Fruit fly (Drosophila melanogaster) whole organism, larva: ENCODE measurements around the gene JMJD5.

Experiments
- noc ChIP-seq: fragments of 200-800 bp; sonication (Bioruptor generic); optimal IDR thresholded peaks from 3 replicates; lab custom pipeline; 2019; ENCODE audit warnings: missing biosample characterization, mild to moderate bottlenecking, missing genetic modification characterization, moderate library complexity

The JMJD5 gene

DNA sequence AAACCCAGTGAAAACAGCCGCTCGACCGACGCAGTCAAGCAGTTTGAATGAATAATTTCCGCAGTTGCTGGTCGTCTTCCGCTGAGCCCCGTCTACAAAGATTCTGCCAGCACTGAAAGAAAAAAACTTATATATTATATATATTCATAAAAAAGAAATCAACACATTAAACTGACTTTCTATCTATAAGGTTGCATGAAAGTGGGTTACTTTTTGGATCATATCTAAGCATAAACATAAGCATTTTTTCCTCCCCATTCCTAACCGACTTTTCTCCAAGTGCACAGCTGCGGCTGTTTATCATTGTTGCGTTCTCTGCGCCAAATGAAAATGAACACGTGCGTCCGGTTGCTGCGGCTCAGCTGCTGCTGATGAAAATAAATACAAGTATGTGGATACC lies 20.8 kb downstream of the JMJD5 start:
- no peak for TF ChIP-seq noc (tag; lab: Kevin White, UChicago)

DNA sequence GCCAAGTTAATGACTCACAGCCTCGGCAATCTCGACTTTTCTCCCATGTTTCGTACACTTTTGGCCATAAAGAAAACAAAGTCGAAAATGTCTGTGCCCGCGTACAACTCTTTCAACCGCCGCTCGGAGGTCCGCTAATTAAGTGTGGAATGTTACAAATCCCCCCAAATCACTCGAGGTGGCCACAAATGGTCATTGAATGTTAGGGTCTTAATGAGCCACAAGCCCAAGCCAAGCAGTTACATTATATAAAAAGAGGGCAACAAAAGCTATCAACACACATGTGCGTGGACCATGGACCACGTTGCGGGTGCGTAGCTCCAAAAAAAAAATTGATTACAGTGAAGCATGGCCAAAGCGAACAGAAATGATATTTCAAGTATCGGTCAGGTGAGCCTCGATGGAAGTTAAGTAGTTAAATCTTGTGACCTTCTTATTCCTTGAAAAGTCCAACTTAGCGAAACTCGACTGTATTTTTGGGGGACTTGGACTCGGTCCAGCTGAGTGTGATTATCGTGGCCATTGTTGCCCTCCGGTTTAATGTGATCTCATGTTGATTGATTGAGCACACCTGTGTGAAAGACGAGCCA lies 21.8 kb downstream of the JMJD5 start:
- peak; percentile 27 for TF ChIP-seq noc (tag; lab: Kevin White, UChicago)

DNA sequence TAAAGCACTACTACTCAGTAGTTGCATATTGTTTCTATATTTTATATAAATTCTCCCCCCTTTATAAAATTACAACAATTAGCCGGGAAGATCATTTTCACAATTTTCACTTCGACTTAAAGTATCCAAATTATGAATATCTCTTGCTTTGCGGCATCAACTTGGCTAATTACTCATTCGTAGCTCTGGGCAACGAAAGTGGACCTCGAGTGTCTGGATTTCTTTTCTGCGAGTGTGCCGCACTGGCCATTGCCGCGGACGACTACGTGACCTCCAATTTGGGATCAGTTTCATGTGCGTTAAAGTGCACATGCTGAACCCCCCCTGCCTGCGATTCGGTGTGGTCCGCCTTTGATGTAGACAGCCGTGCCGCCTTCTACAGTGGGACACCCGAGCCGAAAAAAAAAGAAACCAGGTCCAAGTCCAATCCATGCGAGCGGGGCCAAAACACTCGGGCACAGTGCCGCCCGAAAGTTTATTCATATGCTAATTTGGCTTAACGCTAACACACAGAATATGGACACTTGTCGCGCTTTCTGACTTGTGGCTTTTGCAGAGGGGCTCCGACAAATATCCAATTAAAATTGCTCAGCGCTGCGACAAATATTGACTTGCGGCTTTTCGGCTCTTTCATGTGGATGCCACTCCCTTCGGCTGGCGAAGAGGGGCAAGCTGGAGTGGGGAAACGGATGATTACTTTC lies 22.6 kb downstream of the JMJD5 start:
- no peak for TF ChIP-seq noc (tag; lab: Kevin White, UChicago)

DNA sequence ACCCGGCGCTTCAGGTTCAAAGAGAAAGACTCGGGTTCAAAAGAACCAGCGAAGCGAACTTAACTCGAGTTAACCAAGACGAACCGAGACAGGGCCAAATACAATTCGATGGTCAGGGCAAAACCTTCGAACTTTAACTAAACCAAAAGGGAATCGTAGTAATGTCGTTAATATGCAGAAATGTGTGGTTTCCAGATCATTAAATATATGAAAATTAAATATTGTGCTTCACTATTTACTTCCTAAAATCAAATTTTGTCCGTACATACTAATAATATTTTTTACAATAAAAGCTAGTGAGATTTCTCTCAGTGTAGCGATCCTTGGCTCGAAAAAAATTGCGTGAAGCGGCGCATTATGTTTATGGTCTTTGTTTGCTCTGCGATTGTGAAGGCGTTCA lies 23.5 kb downstream of the JMJD5 start:
- TF ChIP-seq noc (tag; lab: Kevin White, UChicago), result no peak

DNA sequence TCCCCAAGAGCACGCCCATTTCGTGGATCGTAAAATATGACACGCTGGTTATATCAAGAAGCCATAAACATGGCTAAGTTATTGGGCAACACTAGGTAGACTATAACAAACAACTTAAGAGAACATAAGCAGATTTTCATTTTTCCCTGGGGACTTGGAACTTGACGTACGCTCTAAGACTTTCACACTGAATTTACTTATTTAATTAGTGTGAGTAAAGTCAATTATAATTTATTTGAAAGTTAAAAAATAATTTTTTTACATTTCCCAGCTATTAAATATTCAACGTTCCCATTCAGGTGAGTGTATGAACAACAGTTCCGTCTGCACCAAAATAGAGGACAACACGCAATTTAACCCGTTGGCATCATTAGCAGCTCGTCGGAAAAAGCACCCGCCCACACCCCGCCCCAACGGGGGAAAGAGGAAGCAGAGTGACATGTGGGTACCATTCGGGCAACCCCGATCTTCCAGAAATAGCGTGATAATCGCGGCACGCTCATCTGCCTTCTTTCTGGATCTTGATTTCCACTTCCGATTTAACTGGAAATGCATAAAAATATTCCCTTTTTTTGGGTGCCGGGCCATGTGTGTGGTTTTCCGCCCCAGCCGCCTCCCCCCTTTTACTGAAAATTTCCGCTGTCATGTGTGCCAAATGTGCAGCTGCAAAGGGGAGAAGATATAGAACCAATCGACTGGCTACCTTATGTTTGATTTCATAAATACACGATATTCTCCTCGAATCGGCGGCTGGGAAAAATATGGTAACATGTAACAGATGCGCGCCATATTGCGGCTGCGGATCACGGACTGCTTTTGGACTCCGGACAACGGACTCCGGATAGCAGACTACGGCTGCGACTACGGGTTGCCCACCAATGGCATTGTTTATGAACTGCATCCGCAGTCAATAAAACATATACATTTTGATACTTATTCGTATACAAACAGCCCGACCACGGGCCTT lies 25.6 kb downstream of the JMJD5 start:
- no peak for TF ChIP-seq noc (tag; lab: Kevin White, UChicago)

DNA sequence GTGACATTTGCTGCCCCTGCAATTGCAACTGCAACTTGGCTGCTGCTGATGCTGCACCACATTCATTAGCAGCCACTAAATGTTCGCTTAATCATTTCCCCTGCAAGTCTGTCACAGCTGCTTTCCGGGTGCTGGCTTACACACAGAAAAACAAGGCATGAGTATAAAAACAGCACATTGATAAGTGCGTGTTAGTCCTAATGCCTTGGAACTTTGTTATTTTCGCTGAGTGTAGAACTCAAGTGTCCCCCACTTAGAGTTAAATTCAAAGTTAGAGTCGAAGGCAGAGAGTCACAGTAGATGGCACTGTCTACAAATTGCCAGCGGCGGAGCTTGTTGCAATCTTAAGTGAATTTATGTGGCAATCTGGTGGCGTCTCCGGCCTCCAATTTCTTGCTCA lies 27.2 kb downstream of the JMJD5 start:
- no peak for TF ChIP-seq noc (tag; lab: Kevin White, UChicago)

DNA sequence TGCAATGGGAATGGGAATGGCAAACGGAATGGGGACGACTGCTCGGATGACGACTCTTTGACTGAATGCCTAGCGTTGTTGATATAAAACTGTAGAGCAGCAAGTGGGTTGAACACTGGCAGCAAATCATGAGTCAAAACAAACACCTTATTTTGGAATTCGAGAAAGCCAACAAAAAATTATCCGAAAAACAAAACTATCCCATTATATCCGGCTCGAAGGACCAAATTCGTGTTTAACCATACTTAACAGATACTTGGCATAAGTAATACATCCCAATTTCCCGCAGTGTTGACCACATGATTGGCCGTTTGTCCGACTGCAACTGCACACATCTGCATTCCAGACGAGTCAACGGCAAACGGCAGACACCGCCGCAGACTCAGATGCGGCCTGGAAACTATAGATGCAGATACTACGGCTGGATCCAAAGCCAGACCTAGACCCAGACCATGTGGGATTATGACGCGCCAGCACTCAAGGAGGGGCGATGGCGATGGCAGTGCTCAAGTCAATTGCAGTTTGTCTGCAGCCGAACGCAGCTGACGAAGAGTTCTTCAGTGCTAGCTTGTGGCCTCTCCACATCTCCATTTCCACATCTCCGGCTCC lies 27.8 kb downstream of the JMJD5 start:
- TF ChIP-seq noc (tag; lab: Kevin White, UChicago), result no peak

DNA sequence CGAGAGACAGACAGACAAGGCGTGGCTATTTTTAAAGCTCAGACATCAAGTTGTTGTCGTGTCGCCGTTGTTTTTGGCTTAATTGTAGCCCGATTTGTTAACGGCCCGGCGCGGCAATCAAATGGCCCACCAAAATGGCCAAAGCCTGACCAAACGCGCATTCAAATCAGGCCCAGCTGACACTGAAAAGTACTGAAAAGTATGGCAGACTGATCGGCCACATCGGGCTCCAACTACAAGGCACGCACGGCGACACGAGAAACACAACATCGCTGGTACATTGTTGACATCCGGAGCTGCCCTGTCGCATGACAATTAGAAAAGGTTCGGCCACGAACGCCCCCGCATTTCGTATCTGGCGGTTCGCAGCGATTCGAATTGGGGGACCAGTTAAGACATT lies 29.3 kb downstream of the JMJD5 start:
- TF ChIP-seq noc (tag; lab: Kevin White, UChicago), result no peak

DNA sequence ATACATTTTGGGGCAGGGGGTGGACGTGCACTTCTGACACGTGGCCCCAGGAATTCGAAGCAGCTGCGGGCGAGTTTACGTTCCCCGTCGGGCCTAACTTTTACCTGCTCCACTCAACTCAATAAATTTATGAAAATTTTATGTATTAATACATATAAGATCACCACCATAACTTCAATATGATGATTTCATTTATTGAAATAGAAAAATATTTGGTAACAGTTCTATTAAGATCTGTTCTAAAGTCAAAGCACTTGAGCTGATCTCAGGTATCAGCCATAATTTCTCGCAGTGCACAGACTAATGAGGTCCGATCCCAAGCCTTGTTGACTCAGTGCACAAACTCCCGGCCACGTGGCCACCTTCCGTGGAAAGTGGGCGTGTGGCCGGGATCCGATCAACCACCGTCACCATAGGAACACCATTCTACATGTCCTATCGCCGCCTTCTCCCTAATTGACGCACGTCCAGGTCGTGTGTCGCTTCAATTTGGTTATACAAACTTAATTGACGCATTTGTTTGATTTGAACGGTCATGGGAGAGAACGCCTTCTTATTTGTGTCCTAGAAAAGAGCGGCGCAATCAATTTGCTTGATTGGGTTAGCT lies 31.0 kb downstream of the JMJD5 start:
- no peak for TF ChIP-seq noc (tag; lab: Kevin White, UChicago)

DNA sequence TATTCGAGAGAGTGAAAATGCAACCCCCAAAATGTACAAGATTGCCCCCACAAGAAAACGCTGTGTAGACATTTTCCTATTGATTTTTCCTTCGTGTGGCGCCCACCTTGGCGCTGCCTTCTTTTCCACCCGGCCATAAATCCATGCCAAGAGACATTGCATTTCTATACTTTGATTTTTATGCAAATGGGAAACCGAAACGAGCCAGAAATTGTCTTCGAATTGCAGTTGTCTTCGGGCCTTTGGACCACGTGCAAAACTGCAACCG lies 31.7 kb downstream of the JMJD5 start:
- TF ChIP-seq noc (tag; lab: Kevin White, UChicago), result no peak

DNA sequence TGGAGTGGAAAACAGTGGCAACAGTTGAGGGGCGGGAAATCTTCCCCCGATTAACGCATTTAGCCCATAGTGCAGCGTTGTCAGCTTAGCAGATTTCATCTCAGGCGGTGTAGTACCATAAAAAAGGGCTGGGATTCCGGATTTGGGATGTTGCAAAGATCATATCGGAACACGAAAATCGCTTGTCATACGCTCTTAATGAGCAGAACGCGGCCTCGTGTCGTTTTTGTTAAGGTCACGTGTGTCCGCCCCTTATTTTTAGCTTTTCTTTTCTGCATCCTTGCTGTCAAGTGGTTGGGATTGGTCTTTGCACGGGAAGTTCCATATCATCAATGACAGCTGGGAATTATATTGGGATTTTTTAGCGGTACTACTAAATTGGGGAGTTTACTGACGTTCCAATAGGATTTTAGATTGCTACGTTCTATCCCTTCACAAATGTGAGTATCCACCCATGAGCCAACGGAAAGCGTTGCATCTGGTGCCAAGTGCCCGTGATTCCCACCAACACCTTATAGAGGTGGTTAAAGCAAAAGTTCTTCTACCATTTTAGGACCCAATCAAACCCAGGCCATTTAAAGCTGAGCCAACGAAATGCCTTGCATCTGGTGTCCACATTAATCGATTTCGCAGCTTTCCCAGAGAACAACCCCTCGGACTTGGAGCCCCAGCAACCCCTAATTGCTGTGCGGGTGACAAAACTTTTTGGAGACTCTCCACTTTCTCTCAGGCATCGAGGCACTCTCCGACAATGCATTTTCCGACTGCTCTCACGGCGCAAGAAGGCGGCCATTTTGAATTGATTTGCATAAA lies 32.2 kb downstream of the JMJD5 start:
- no peak for TF ChIP-seq noc (tag; lab: Kevin White, UChicago)

DNA sequence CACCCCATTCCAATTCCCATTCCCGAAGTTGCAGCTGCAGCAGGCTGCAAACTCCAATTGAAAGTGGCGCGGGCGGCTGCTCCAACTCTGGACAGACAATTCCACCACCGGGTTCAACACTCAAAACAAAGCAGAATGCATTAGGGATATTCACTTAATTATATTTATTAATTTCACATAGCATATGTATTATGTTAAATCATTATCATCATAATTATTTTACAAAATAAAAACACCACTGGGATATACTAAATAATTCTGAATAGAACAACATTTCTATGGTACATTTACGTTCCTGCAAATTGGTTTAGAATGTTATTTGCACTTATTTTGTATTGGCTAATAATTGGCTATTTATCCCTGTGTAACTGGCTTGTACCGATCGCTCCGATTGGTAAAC lies 33.7 kb downstream of the JMJD5 start:
- TF ChIP-seq noc (tag; lab: Kevin White, UChicago), result no peak

DNA sequence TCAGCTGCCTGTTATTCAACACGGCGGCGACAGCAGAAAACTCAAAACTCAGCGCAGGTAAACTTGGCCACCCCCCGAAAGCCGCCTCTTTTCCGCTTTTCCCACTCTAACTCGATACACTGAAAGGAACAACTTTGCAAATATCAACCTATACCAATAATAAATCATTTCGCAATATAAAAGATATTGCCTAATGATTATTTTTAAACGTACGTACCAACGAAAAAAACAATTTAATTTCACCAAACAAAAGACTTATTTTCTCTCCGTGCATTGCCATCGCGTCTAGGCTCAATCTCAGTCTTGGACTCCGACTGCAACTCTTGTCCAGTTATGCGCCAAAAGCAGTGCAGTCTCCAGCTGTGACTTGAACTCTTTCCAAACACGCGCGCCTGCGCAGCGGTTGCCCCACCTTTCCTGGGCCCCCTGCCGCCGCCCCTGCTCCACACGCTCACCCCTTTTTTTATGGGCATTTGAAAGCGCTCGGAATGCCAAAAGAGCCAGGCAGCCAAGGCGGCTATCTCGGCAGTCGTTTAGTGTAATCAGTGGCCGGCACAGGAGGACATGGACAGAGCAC lies 35.4 kb downstream of the JMJD5 start:
- TF ChIP-seq noc (tag; lab: Kevin White, UChicago), result no peak

DNA sequence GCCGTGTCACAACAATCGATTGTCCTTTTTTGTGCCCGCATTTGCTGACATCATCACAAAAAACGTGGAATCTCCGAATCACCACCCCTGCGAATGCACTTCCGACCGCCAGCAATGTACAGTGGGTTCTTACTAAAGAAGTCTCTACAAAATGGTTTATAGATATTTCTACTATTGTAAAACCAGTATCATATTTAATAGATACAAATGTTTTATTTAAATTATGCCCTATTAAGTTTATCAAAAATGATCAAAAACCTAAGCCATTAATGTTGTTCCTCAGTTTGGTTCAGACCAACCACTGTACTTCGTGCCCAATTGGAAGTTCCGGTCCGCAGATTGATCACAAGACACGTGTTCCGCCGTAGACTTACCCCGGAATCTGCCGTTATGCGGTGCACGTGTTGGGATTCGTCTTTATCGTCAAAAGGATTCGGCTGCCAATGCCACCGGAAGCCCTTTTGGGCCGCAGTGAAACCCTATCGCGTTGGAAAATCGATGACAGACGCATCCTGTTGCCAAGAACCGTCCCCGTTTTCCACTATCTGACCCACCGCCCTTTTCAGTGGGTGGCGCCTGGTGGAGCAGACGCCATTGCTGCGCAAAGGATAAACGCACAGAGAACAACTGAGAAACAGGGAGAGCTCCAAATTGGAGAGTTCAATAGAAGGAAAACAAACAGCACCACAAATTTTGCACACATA lies 36.5 kb downstream of the JMJD5 start:
- TF ChIP-seq noc (tag; lab: Kevin White, UChicago), result no peak
